In the genomic region with DNA sequence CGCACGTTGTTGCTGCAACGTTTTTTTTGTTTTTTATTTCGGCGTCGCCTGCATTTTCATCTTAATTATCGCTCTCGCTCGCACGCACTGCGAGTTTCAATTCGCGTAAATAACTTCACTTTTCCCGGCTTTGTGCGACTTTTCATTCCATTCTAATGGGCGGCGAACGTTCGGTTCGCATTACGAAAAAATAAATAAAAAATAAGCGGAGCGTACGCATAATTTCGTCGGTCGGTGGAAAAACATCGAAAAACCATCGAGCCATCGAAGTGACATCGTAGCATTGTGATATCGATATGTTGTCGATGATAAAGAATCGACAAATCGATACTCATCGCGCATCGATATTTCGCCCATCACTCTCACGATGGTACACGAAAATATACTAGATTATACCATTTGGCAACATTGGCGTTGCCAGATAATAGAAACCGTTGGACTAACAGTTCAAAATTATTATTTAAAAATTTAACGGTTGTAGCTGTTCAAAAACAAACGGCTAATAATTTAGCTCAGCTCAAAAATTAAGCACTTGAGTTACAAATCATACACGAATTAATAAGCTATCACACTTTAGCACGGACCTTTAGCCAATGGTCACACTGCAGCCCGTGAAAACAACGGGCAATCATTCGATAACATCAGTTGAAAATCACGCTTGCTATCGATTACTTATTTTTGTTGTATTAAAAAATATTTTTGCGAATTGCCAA, we compare ENCODE assay signal across 2 fruit fly cellular contexts.
TF ChIP-seq lines count a peak whose summit lies in the region.

A gene (minus strand): TSS at position 232 of the 713 bp plus-strand sequence.
A gene (plus strand): TSS at position 639 of the 713 bp plus-strand sequence.

TF ChIP-seq in whole organism, embryonic, 481 proteins besides CTCF, POLR2A, EP300 and RAD21 (continued from another document and continues in another):
- no peak for TF ChIP-seq CG16779 (GFP tag; IDR thresholded peaks at IDR 0.05; lab: Robert Waterston, UW)
- peak; percentile 28 for TF ChIP-seq CG18262 (tag; optimal IDR thresholded peaks at IDR 0.05; lab: Kevin White, UChicago)
- TF ChIP-seq CG42726 (GFP tag; IDR thresholded peaks at IDR 0.05; lab: Robert Waterston, UW; ENCODE audit: partially characterized antibody): peak; percentile 98
- no peak for TF ChIP-seq fd96Cb (tag; optimal IDR thresholded peaks at IDR 0.05; lab: Kevin White, UChicago)
- TF ChIP-seq Hr3 (GFP tag; optimal IDR thresholded peaks at IDR 0.05; lab: Kevin White, UChicago): peak; percentile 41
- peak; percentile 35 for TF ChIP-seq Sox102F (GFP tag; optimal IDR thresholded peaks at IDR 0.05; lab: Kevin White, UChicago)
- 0 out of 2 replicates have a peak, but pooled peaks have one; percentile 14 for TF ChIP-seq Taf1 (GFP tag; IDR thresholded peaks at IDR 0.05; lab: Robert Waterston, UW)
- TF ChIP-seq peb (GFP tag; IDR thresholded peaks at IDR 0.05; lab: Robert Waterston, UW): no peak
- TF ChIP-seq CG17186 (GFP tag; optimal IDR thresholded peaks at IDR 0.05; lab: Kevin White, UChicago): peak; percentile 61
- peak; percentile 98 for TF ChIP-seq knrl (GFP tag; IDR thresholded peaks at IDR 0.05; lab: Robert Waterston, UW; ENCODE audit: partially characterized antibody)
- no peak for TF ChIP-seq CG10959 (GFP tag; IDR thresholded peaks at IDR 0.05; lab: Robert Waterston, UW)
- TF ChIP-seq Gug (GFP tag; IDR thresholded peaks at IDR 0.05; lab: Robert Waterston, UW): no peak; the same call in 3 of the 4 replicates
- no peak for TF ChIP-seq lab (GFP tag; optimal IDR thresholded peaks at IDR 0.05; lab: Kevin White, UChicago)
- no peak for TF ChIP-seq dan (GFP tag; IDR thresholded peaks at IDR 0.05; lab: Robert Waterston, UW)
- no peak for TF ChIP-seq sd (tag; optimal IDR thresholded peaks at IDR 0.05; lab: Kevin White, UChicago)
- 0 out of 3 replicates have a peak, but pooled peaks have one; percentile 53 for TF ChIP-seq CG11456 (GFP tag; IDR thresholded peaks at IDR 0.05; lab: Robert Waterston, UW)
- TF ChIP-seq ac (GFP tag; optimal IDR thresholded peaks at IDR 0.05; lab: Kevin White, UChicago): no peak
- TF ChIP-seq gt (GFP tag; IDR thresholded peaks at IDR 0.05; lab: Robert Waterston, UW): no peak
- TF ChIP-seq gsb (GFP tag; IDR thresholded peaks at IDR 0.05; lab: Robert Waterston, UW): peak; percentile 27; the same call in 1 of the 2 replicates
- TF ChIP-seq gsb-n (tag; optimal IDR thresholded peaks at IDR 0.05; lab: Kevin White, UChicago): no peak
- peak; percentile 4 for TF ChIP-seq gro (GFP tag; optimal IDR thresholded peaks at IDR 0.05; lab: Kevin White, UChicago)
- TF ChIP-seq CG7963 (GFP tag; IDR thresholded peaks at IDR 0.05; lab: Robert Waterston, UW; ENCODE audit: partially characterized antibody): peak; percentile 98
- peak; percentile 59; the same call in 1 of the 2 replicates for TF ChIP-seq Ptx1 (GFP tag; IDR thresholded peaks at IDR 0.05; lab: Robert Waterston, UW)
- TF ChIP-seq CG34422 (GFP tag; IDR thresholded peaks at IDR 0.05; lab: Robert Waterston, UW): no peak; the same call in 2 of the 3 replicates
- no peak for TF ChIP-seq emc (GFP tag; optimal IDR thresholded peaks at IDR 0.05; lab: Kevin White, UChicago)
- TF ChIP-seq CG8388 (GFP tag; optimal IDR thresholded peaks at IDR 0.05; lab: Kevin White, UChicago): peak; percentile 59
- TF ChIP-seq vvl (GFP tag; IDR thresholded peaks at IDR 0.05; lab: Robert Waterston, UW): no peak
- TF ChIP-seq CG9609 (GFP tag; optimal IDR thresholded peaks at IDR 0.05; lab: Kevin White, UChicago): peak; percentile 28
- TF ChIP-seq usp (GFP tag; optimal IDR thresholded peaks at IDR 0.05; lab: Kevin White, UChicago): no peak
- peak in 1 of 3 experiments; percentile 0 for TF ChIP-seq Stat92E (GFP tag; optimal IDR thresholded peaks at IDR 0.05; lab: Kevin White, UChicago)
- peak; percentile 88 for TF ChIP-seq Med (GFP tag; lab: Kevin White, UChicago)
- TF ChIP-seq CG6689 (GFP tag; IDR thresholded peaks at IDR 0.05; lab: Robert Waterston, UW): no peak
- no peak for TF ChIP-seq pros (GFP tag; optimal IDR thresholded peaks at IDR 0.05; lab: Kevin White, UChicago)
- TF ChIP-seq CG16813 (GFP tag; IDR thresholded peaks at IDR 0.05; lab: Robert Waterston, UW; ENCODE audit: partially characterized antibody): peak; percentile 99
- TF ChIP-seq Opbp (GFP tag; IDR thresholded peaks at IDR 0.05; lab: Robert Waterston, UW; ENCODE audit: partially characterized antibody): peak; percentile 98
- no peak for TF ChIP-seq TFAM (GFP tag; optimal IDR thresholded peaks at IDR 0.05; lab: Kevin White, UChicago)
- TF ChIP-seq ind (GFP tag; optimal IDR thresholded peaks at IDR 0.05; lab: Kevin White, UChicago): peak; percentile 48
- TF ChIP-seq CG2202 (tag; optimal IDR thresholded peaks at IDR 0.05; lab: Kevin White, UChicago): no peak
- no peak for TF ChIP-seq z (GFP tag; IDR thresholded peaks at IDR 0.05; lab: Robert Waterston, UW)
- TF ChIP-seq CG10274 (GFP tag; optimal IDR thresholded peaks at IDR 0.05; lab: Kevin White, UChicago): no peak
- TF ChIP-seq CG11723 (GFP tag; optimal IDR thresholded peaks at IDR 0.05; lab: Kevin White, UChicago): no peak
- no peak for TF ChIP-seq NK7.1 (GFP tag; optimal IDR thresholded peaks at IDR 0.05; lab: Kevin White, UChicago)
- TF ChIP-seq CG33557 (GFP tag; optimal IDR thresholded peaks at IDR 0.05; lab: Kevin White, UChicago): no peak
- peak; percentile 4 for TF ChIP-seq Deaf1 (tag; optimal IDR thresholded peaks at IDR 0.05; lab: Kevin White, UChicago)
- peak; percentile 91 for TF ChIP-seq hbn (GFP tag; IDR thresholded peaks at IDR 0.05; lab: Robert Waterston, UW; ENCODE audit: partially characterized antibody)
- no peak for TF ChIP-seq ab (GFP tag; optimal IDR thresholded peaks at IDR 0.05; lab: Kevin White, UChicago)
- TF ChIP-seq CG17361 (GFP tag; IDR thresholded peaks at IDR 0.05; lab: Robert Waterston, UW): no peak; the same call in 2 of the 3 replicates
- peak; percentile 46 for TF ChIP-seq chn (GFP tag; optimal IDR thresholded peaks at IDR 0.05; lab: Kevin White, UChicago)
- TF ChIP-seq CG1529 (GFP tag; optimal IDR thresholded peaks at IDR 0.05; lab: Kevin White, UChicago): no peak
- TF ChIP-seq CG31365 (tag; optimal IDR thresholded peaks at IDR 0.05; lab: Kevin White, UChicago): no peak
- TF ChIP-seq slp2 (GFP tag; optimal IDR thresholded peaks at IDR 0.05; lab: Kevin White, UChicago): no peak
- peak; percentile 94 for TF ChIP-seq Ets65A (GFP tag; lab: Kevin White, UChicago)
- TF ChIP-seq Atf-2 (GFP tag; optimal IDR thresholded peaks at IDR 0.05; lab: Kevin White, UChicago): no peak
- no peak for TF ChIP-seq gcm2 (GFP tag; optimal IDR thresholded peaks at IDR 0.05; lab: Kevin White, UChicago)
- TF ChIP-seq Dll (GFP tag; IDR thresholded peaks at IDR 0.05; lab: Robert Waterston, UW; ENCODE audit: partially characterized antibody): peak; percentile 96
- peak; percentile 30 for TF ChIP-seq maf-S (GFP tag; optimal IDR thresholded peaks at IDR 0.05; lab: Kevin White, UChicago)
- no peak for TF ChIP-seq Lpt (GFP tag; optimal IDR thresholded peaks at IDR 0.05; lab: Kevin White, UChicago)
- peak; percentile 48 for TF ChIP-seq Rfx (GFP tag; IDR thresholded peaks at IDR 0.05; lab: Robert Waterston, UW)
- TF ChIP-seq crp (GFP tag; optimal IDR thresholded peaks at IDR 0.05; lab: Kevin White, UChicago): peak in 1 of 2 experiments; percentile 29
- peak; percentile 88 for TF ChIP-seq pzg (GFP tag; optimal IDR thresholded peaks at IDR 0.05; lab: Kevin White, UChicago)

TF ChIP-seq in whole organism, prepupa, 60 proteins besides CTCF, POLR2A, EP300 and RAD21 (continued from another document):
- TF ChIP-seq Ets21C (GFP tag; optimal IDR thresholded peaks at IDR 0.05; lab: Kevin White, UChicago) (peak; percentile 12), dac (GFP tag; optimal IDR thresholded peaks at IDR 0.05; lab: Kevin White, UChicago) (no peak), lz (GFP tag; optimal IDR thresholded peaks at IDR 0.05; lab: Kevin White, UChicago) (peak; percentile 52), fd59A (GFP tag; optimal IDR thresholded peaks at IDR 0.05; lab: Kevin White, UChicago) (no peak), net (GFP tag; optimal IDR thresholded peaks at IDR 0.05; lab: Kevin White, UChicago) (no peak), OdsH (GFP tag; optimal IDR thresholded peaks at IDR 0.05; lab: Kevin White, UChicago) (no peak), cyc (GFP tag; optimal IDR thresholded peaks at IDR 0.05; lab: Kevin White, UChicago) (peak; percentile 13), CG3919 (GFP tag; optimal IDR thresholded peaks at IDR 0.05; lab: Kevin White, UChicago) (no peak), CG6854 (GFP tag; optimal IDR thresholded peaks at IDR 0.05; lab: Kevin White, UChicago) (peak; percentile 41), Smox (GFP tag; optimal IDR thresholded peaks at IDR 0.05; lab: Kevin White, UChicago) (peak; percentile 15), CG32006 (GFP tag; optimal IDR thresholded peaks at IDR 0.05; lab: Kevin White, UChicago) (no peak), spab (GFP tag; optimal IDR thresholded peaks at IDR 0.05; lab: Kevin White, UChicago) (no peak), CG8632 (GFP tag; optimal IDR thresholded peaks at IDR 0.05; lab: Kevin White, UChicago) (no peak), CG31627 (GFP tag; optimal IDR thresholded peaks at IDR 0.05; lab: Kevin White, UChicago) (peak; percentile 56), Met (GFP tag; optimal IDR thresholded peaks at IDR 0.05; lab: Kevin White, UChicago) (peak; percentile 10), Lpt (GFP tag; optimal IDR thresholded peaks at IDR 0.05; lab: Kevin White, UChicago) (no peak), CG10669 (GFP tag; optimal IDR thresholded peaks at IDR 0.05; lab: Kevin White, UChicago) (no peak), CG34406 (GFP tag; optimal IDR thresholded peaks at IDR 0.05; lab: Kevin White, UChicago) (no peak), CG15336 (GFP tag; IDR thresholded peaks at IDR 0.05; lab: Robert Waterston, UW) (peak; percentile 43), salr (GFP tag; optimal IDR thresholded peaks at IDR 0.05; lab: Kevin White, UChicago) (no peak), ss (GFP tag; optimal IDR thresholded peaks at IDR 0.05; lab: Kevin White, UChicago) (peak; percentile 52 to 76), CG6808 (GFP tag; optimal IDR thresholded peaks at IDR 0.05; lab: Kevin White, UChicago) (peak; percentile 27), CG8319 (GFP tag; optimal IDR thresholded peaks at IDR 0.05; lab: Kevin White, UChicago) (no peak), Eip78C (GFP tag; lab: Kevin White, UChicago) (peak; percentile 17), CG9139 (GFP tag; optimal IDR thresholded peaks at IDR 0.05; lab: Kevin White, UChicago) (peak; percentile 58), CG10631 (GFP tag; optimal IDR thresholded peaks at IDR 0.05; lab: Kevin White, UChicago) (peak; percentile 30), pdm3 (GFP tag; optimal IDR thresholded peaks at IDR 0.05; lab: Kevin White, UChicago) (peak; percentile 10), Hr4 (GFP tag; optimal IDR thresholded peaks at IDR 0.05; lab: Kevin White, UChicago) (no peak), CG6792 (GFP tag; optimal IDR thresholded peaks at IDR 0.05; lab: Kevin White, UChicago) (no peak), CG3032 (tag; optimal IDR thresholded peaks at IDR 0.05; lab: Kevin White, UChicago) (peak; percentile 11), CG11902 (GFP tag; optimal IDR thresholded peaks at IDR 0.05; lab: Kevin White, UChicago) (no peak), svp (GFP tag; lab: Kevin White, UChicago) (peak; percentile 83), acj6 (GFP tag; optimal IDR thresholded peaks at IDR 0.05; lab: Kevin White, UChicago) (no peak), CG6163 (GFP tag; IDR thresholded peaks at IDR 0.05; lab: Robert Waterston, UW) (no peak; the same call in 2 of the 3 replicates), Sox15 (GFP tag; optimal IDR thresholded peaks at IDR 0.05; lab: Kevin White, UChicago) (no peak), vri (GFP tag; optimal IDR thresholded peaks at IDR 0.05; lab: Kevin White, UChicago) (no peak), dsx (GFP tag; optimal IDR thresholded peaks at IDR 0.05; lab: Kevin White, UChicago; ENCODE audit: poor library complexity, severe bottlenecking) (peak; percentile 38), CG8119 (GFP tag; IDR thresholded peaks at IDR 0.05; lab: Robert Waterston, UW) (no peak; the same call in 2 of the 3 replicates), CG16779 (tag; optimal IDR thresholded peaks at IDR 0.05; lab: Kevin White, UChicago) (no peak), Ets96B (tag; optimal IDR thresholded peaks at IDR 0.05; lab: Kevin White, UChicago) (peak; percentile 21), CG7368 (GFP tag; optimal IDR thresholded peaks at IDR 0.05; lab: Kevin White, UChicago) (no peak), topi (GFP tag; optimal IDR thresholded peaks at IDR 0.05; lab: Kevin White, UChicago) (peak; percentile 30)
